Fruit fly (Drosophila melanogaster) ovary, adult (tissue): ENCODE results near the gene Decay.

Source experiments
- CG17801 ChIP-seq: fragments of 200-800 bp; optimal IDR thresholded peaks from 2 replicates; lab custom pipeline; 2019; ENCODE audit warnings: missing biosample characterization, mild to moderate bottlenecking, missing genetic modification characterization, moderate library complexity; ENCODE audit not compliant: partially characterized antibody

Gene Decay

dm6 chr3R:16510128-16510527, 9.3 kb upstream of the Decay start:
- TF ChIP-seq CG17801 (GFP tag; lab: Kevin White, UChicago): no peak

dm6 chr3R:16507706-16508105, 6.9 kb upstream of the Decay start:
- TF ChIP-seq CG17801 (GFP tag; lab: Kevin White, UChicago): no peak

- no peak for TF ChIP-seq CG17801 (GFP tag; lab: Kevin White, UChicago)
These were observed 3.7 kb upstream of the Decay start for dm6 chr3R:16504541-16504940.

dm6 chr3R:16502595-16503305, 1.9 kb upstream of the Decay start, which contains the start of gene CG42342:
CG42342 (plus strand) TSS chr3R:16502770.
- TF ChIP-seq CG17801 (GFP tag; lab: Kevin White, UChicago): no peak

dm6 chr3R:16498859-16499258, 2.0 kb downstream of the Decay start, which contains the start of gene Gr89a:
Gr89a (minus strand) TSS chr3R:16498959.
- TF ChIP-seq CG17801 (GFP tag; lab: Kevin White, UChicago): no peak

dm6 chr3R:16497379-16497778, 3.5 kb downstream of the Decay start:
- TF ChIP-seq CG17801 (GFP tag; lab: Kevin White, UChicago): peak; percentile 7

- TF ChIP-seq CG17801 (GFP tag; lab: Kevin White, UChicago): peak; percentile 62
These were observed 4.6 kb downstream of the Decay start for dm6 chr3R:16496209-16496608.

dm6 chr3R:16495322-16495721, 5.5 kb downstream of the Decay start, which contains the start of gene Cad89D:
Cad89D (minus strand) TSS chr3R:16495422.
- no peak for TF ChIP-seq CG17801 (GFP tag; lab: Kevin White, UChicago)

- TF ChIP-seq CG17801 (GFP tag; lab: Kevin White, UChicago): no peak
These were observed 15.2 kb downstream of the Decay start for dm6 chr3R:16485487-16486233.

dm6 chr3R:16483877-16484417, 16.9 kb downstream of the Decay start, which contains the start of gene Der-2:
Der-2 (minus strand) TSS chr3R:16484223.
- peak; percentile 31 for TF ChIP-seq CG17801 (GFP tag; lab: Kevin White, UChicago)

dm6 chr3R:16482276-16482675, 18.6 kb downstream of the Decay start, which contains the start of gene Sdhaf3:
Sdhaf3 (minus strand) TSS chr3R:16482452.
- TF ChIP-seq CG17801 (GFP tag; lab: Kevin White, UChicago): no peak

- no peak for TF ChIP-seq CG17801 (GFP tag; lab: Kevin White, UChicago)
These were observed 19.9 kb downstream of the Decay start, which contains the start of gene Dhfr for dm6 chr3R:16480995-16481394. Dhfr (plus strand) TSS chr3R:16481167.

- TF ChIP-seq CG17801 (GFP tag; lab: Kevin White, UChicago): no peak
These were observed 23.8 kb downstream of the Decay start, which contains the start of gene Gyc89Db for dm6 chr3R:16477033-16477432. Gyc89Db (plus strand) TSS chr3R:16477110.

dm6 chr3R:16476472-16476871, 24.4 kb downstream of the Decay start:
- no peak for TF ChIP-seq CG17801 (GFP tag; lab: Kevin White, UChicago)

dm6 chr3R:16472301-16472700, 28.5 kb downstream of the Decay start, which contains the start of gene Gyc89Da:
Gyc89Da (plus strand) TSS chr3R:16472601.
- no peak for TF ChIP-seq CG17801 (GFP tag; lab: Kevin White, UChicago)
